Fruit fly (Drosophila melanogaster): Measurements from ENCODE around the gene Gfrl.

- no peak for TF ChIP-seq psq (optimal IDR thresholded peaks at IDR 0.05)
- no peak for TF ChIP-seq usp (GFP tag; optimal IDR thresholded peaks at IDR 0.05)
- no peak for TF ChIP-seq CG8478 (optimal IDR thresholded peaks at IDR 0.05)
- TF ChIP-seq EcR (GFP tag; optimal IDR thresholded peaks at IDR 0.05), result no peak
These were observed 124.4 kb downstream of the Gfrl start, which contains the start of gene MtnC for dm6 chr3R:20360008-20360407.
